Fruit fly (Drosophila melanogaster) whole organism, embryonic: ENCODE measurements around the gene CG15034.

Experiments used
- B-H2 ChIP-seq: fragments of 200-800 bp; sonication (Bioruptor generic); optimal IDR thresholded peaks from 2 replicates; lab custom pipeline; 2018; ENCODE audit warnings: missing biosample characterization, mild to moderate bottlenecking, missing genetic modification characterization
- CG12104 ChIP-seq: fragments of 200-800 bp; sonication (Bioruptor generic); optimal IDR thresholded peaks from 3 replicates; lab custom pipeline; 2016; ENCODE audit warnings: missing biosample characterization, missing genetic modification characterization
- CG12299 ChIP-seq: fragments of 200-800 bp; sonication (Bioruptor generic); optimal IDR thresholded peaks from 2 replicates; lab custom pipeline; 2018; ENCODE audit warnings: missing biosample characterization, mild to moderate bottlenecking, missing genetic modification characterization
- CG1233 ChIP-seq: fragments of 200-800 bp; sonication (Bioruptor generic); optimal IDR thresholded peaks from 4 replicates; lab custom pipeline; 2018; ENCODE audit warnings: missing biosample characterization, mild to moderate bottlenecking, missing genetic modification characterization
- CG14710 ChIP-seq: fragments of 200-800 bp; sonication (Bioruptor generic); optimal IDR thresholded peaks from 3 replicates; lab custom pipeline; 2019; ENCODE audit warnings: missing biosample characterization, mild to moderate bottlenecking, missing genetic modification characterization, moderate library complexity
- CG16813 ChIP-seq: fragments of 200-800 bp; sonication (Bioruptor generic); IDR thresholded peaks from 3 replicates; pipeline ENCODE4 v1.3.6; 2022; ENCODE audit warnings: missing biosample characterization, missing genetic modification characterization; ENCODE audit not compliant: partially characterized antibody
- CG18764 ChIP-seq: fragments of 200-800 bp; sonication (Bioruptor generic); optimal IDR thresholded peaks from 3 replicates; lab custom pipeline; 2016; ENCODE audit warnings: missing biosample characterization, missing genetic modification characterization
- CG3163 ChIP-seq: fragments of 200-800 bp; sonication (Bioruptor generic); optimal IDR thresholded peaks from 3 replicates; lab custom pipeline; 2016; ENCODE audit warnings: missing biosample characterization, missing genetic modification characterization
- CG34376 ChIP-seq: fragments of 200-800 bp; sonication (Bioruptor generic); optimal IDR thresholded peaks from 2 replicates; lab custom pipeline; 2018; ENCODE audit warnings: missing biosample characterization, mild to moderate bottlenecking, missing genetic modification characterization
- CG5953 ChIP-seq: fragments of 200-800 bp; sonication (Bioruptor generic); IDR thresholded peaks from 2 replicates; pipeline ENCODE4 v1.3.6; 2022; ENCODE audit warnings: missing biosample characterization, missing genetic modification characterization
- CG7786 ChIP-seq: fragments of 200-800 bp; sonication (Bioruptor generic); optimal IDR thresholded peaks from 2 replicates; lab custom pipeline; 2016; ENCODE audit warnings: missing biosample characterization, missing genetic modification characterization
- CG9215 ChIP-seq: fragments of 200-800 bp; sonication (Bioruptor generic); IDR thresholded peaks from 2 replicates; pipeline ENCODE4 v1.3.6; 2022; ENCODE audit warnings: missing biosample characterization, missing genetic modification characterization
- CG9817 ChIP-seq: fragments of 200-800 bp; sonication (Bioruptor generic); optimal IDR thresholded peaks from 2 replicates; lab custom pipeline; 2018; ENCODE audit warnings: missing biosample characterization, mild to moderate bottlenecking, missing genetic modification characterization, moderate library complexity
- CTCF ChIP-seq: fragments of 200-800 bp; sonication (Bioruptor generic); optimal IDR thresholded peaks from 2 replicates; lab custom pipeline; 2017; ENCODE audit warnings: missing biosample characterization, mild to moderate bottlenecking, missing genetic modification characterization, moderate library complexity
- Doc2 ChIP-seq: fragments of 200-800 bp; sonication (Bioruptor generic); IDR thresholded peaks from 2 replicates; pipeline ENCODE4 v1.3.6; 2022; ENCODE audit warnings: missing biosample characterization, missing genetic modification characterization
- Hey ChIP-seq: fragments of 200-800 bp; sonication (Bioruptor generic); optimal IDR thresholded peaks from 3 replicates; lab custom pipeline; 2018; ENCODE audit warnings: missing biosample characterization, mild to moderate bottlenecking, missing genetic modification characterization
- Hmx ChIP-seq: fragments of 200-800 bp; sonication (Bioruptor generic); optimal IDR thresholded peaks from 2 replicates; lab custom pipeline; 2016; ENCODE audit warnings: missing biosample characterization, missing genetic modification characterization
- MESR4 ChIP-seq: fragments of 200-800 bp; sonication (Bioruptor generic); optimal IDR thresholded peaks from 2 replicates; lab custom pipeline; 2018; ENCODE audit warnings: missing biosample characterization, mild to moderate bottlenecking, missing genetic modification characterization, moderate library complexity
- Med ChIP-seq: fragments of 200-800 bp; sonication (Bioruptor generic); peaks from one replicate; lab custom pipeline; 2016; ENCODE audit warnings: missing biosample characterization, missing genetic modification characterization, mild to moderate bottlenecking, inconsistent platforms, moderate library complexity
- Mes4 ChIP-seq: fragments of 200-800 bp; sonication (Bioruptor generic); optimal IDR thresholded peaks from 2 replicates; lab custom pipeline; 2016; ENCODE audit warnings: missing biosample characterization, missing genetic modification characterization
- NfI ChIP-seq: fragments of 200-800 bp; sonication (Bioruptor generic); optimal IDR thresholded peaks from 3 replicates; lab custom pipeline; 2018; ENCODE audit warnings: missing biosample characterization, mild to moderate bottlenecking, missing genetic modification characterization, moderate library complexity
- Opbp ChIP-seq: fragments of 200-800 bp; sonication (Bioruptor generic); IDR thresholded peaks from 3 replicates; pipeline ENCODE4 v1.3.6; 2022; ENCODE audit warnings: missing biosample characterization, missing genetic modification characterization; ENCODE audit not compliant: partially characterized antibody
- Poxn ChIP-seq: fragments of 200-800 bp; sonication (Bioruptor generic); IDR thresholded peaks from 2 replicates; pipeline ENCODE4 v1.3.6; 2022; ENCODE audit warnings: missing biosample characterization, missing genetic modification characterization
- abd-A ChIP-seq: fragments of 200-800 bp; sonication (Bioruptor generic); optimal IDR thresholded peaks from 3 replicates; lab custom pipeline; 2019; ENCODE audit warnings: missing biosample characterization, mild to moderate bottlenecking, missing genetic modification characterization, moderate library complexity
- ac ChIP-seq: fragments of 200-800 bp; sonication (Bioruptor generic); optimal IDR thresholded peaks from 3 replicates; lab custom pipeline; 2017; ENCODE audit warnings: missing biosample characterization, mild to moderate bottlenecking, missing genetic modification characterization
- aop ChIP-seq: fragments of 200-800 bp; sonication (Bioruptor generic); IDR thresholded peaks from 2 replicates; pipeline ENCODE4 v1.3.6; 2022; ENCODE audit warnings: missing biosample characterization, missing genetic modification characterization
- ara ChIP-seq: fragments of 200-800 bp; sonication (Bioruptor generic); IDR thresholded peaks from 2 replicates; pipeline ENCODE4 v1.3.6; 2022; ENCODE audit warnings: missing biosample characterization, missing genetic modification characterization
- br ChIP-seq: fragments of >200 bp; optimal IDR thresholded peaks from 2 replicates; lab custom pipeline; 2017
- bsh ChIP-seq, 2 experiments: fragments of 200-800 bp; sonication (Bioruptor generic); optimal IDR thresholded peaks; 2 replicates each; lab custom pipeline; 2017 to 2018; ENCODE audit warnings: mild to moderate bottlenecking in 2 of 2, missing biosample characterization in 2 of 2, missing genetic modification characterization in 2 of 2, moderate library complexity in 1 of 2
- cad ChIP-seq: fragments of >200 bp; optimal IDR thresholded peaks from 2 replicates; lab custom pipeline; 2017; ENCODE audit warnings: missing biosample characterization, missing genetic modification characterization
- cg ChIP-seq: fragments of 200-800 bp; sonication (Bioruptor generic); optimal IDR thresholded peaks from 3 replicates; lab custom pipeline; 2019; ENCODE audit warnings: missing biosample characterization, mild to moderate bottlenecking, missing genetic modification characterization, moderate library complexity
- dan ChIP-seq: fragments of 200-800 bp; sonication (Bioruptor generic); IDR thresholded peaks from 2 replicates; pipeline ENCODE4 v1.3.6; 2022; ENCODE audit warnings: missing biosample characterization, missing genetic modification characterization
- dimm ChIP-seq: fragments of 200-800 bp; sonication (Bioruptor generic); IDR thresholded peaks from 2 replicates; pipeline ENCODE4 v1.3.6; 2022; ENCODE audit warnings: missing biosample characterization, missing genetic modification characterization
- disco-r ChIP-seq: fragments of 200-800 bp; sonication (Bioruptor generic); optimal IDR thresholded peaks from 2 replicates; lab custom pipeline; 2016; ENCODE audit warnings: missing biosample characterization, missing genetic modification characterization
- dmrt11E ChIP-seq: fragments of 200-800 bp; sonication (Bioruptor generic); optimal IDR thresholded peaks from 3 replicates; lab custom pipeline; 2018; ENCODE audit warnings: missing biosample characterization, mild to moderate bottlenecking, missing genetic modification characterization, moderate library complexity
- fd64A ChIP-seq: fragments of 200-800 bp; sonication (Bioruptor generic); optimal IDR thresholded peaks from 3 replicates; lab custom pipeline; 2018; ENCODE audit warnings: missing biosample characterization, mild to moderate bottlenecking, missing genetic modification characterization
- gsb ChIP-seq: fragments of 200-800 bp; sonication (Bioruptor generic); IDR thresholded peaks from 2 replicates; pipeline ENCODE4 v1.3.6; 2022; ENCODE audit warnings: missing biosample characterization, missing genetic modification characterization
- kah ChIP-seq: fragments of 200-800 bp; sonication (Bioruptor generic); optimal IDR thresholded peaks from 2 replicates; lab custom pipeline; 2018; ENCODE audit warnings: missing biosample characterization, mild to moderate bottlenecking, missing genetic modification characterization
- kni ChIP-seq: fragments of 200-800 bp; sonication (Bioruptor generic); optimal IDR thresholded peaks from 3 replicates; lab custom pipeline; 2017; ENCODE audit warnings: mild to moderate bottlenecking, missing biosample characterization, missing genetic modification reagents, missing genetic modification characterization
- lbe ChIP-seq: fragments of 200-800 bp; sonication (Bioruptor generic); optimal IDR thresholded peaks from 2 replicates; lab custom pipeline; 2016; ENCODE audit warnings: missing biosample characterization, mild to moderate bottlenecking, missing genetic modification characterization
- nmo ChIP-seq: fragments of 200-800 bp; sonication (Bioruptor generic); optimal IDR thresholded peaks from 2 replicates; lab custom pipeline; 2018; ENCODE audit warnings: missing biosample characterization, mild to moderate bottlenecking, missing genetic modification characterization, moderate library complexity
- nom ChIP-seq: fragments of 200-800 bp; sonication (Bioruptor generic); optimal IDR thresholded peaks from 2 replicates; lab custom pipeline; 2017; ENCODE audit warnings: missing biosample characterization, missing genetic modification characterization, mild to moderate bottlenecking, moderate library complexity, missing genetic modification reagents
- org-1 ChIP-seq: fragments of 200-800 bp; sonication (Bioruptor generic); optimal IDR thresholded peaks from 2 replicates; lab custom pipeline; 2017; ENCODE audit warnings: missing biosample characterization, missing genetic modification characterization
- pros ChIP-seq: fragments of 200-800 bp; sonication (Bioruptor generic); optimal IDR thresholded peaks from 3 replicates; lab custom pipeline; 2019; ENCODE audit warnings: missing biosample characterization, mild to moderate bottlenecking, missing genetic modification characterization, moderate library complexity
- sc ChIP-seq, 3 experiments: fragments of >200 bp in 2 of 3; fragments of 200-800 bp in 1 of 3; sonication (Bioruptor generic) in 1 of 3; optimal IDR thresholded peaks; 2 replicates in 2 of 3; 3 replicates in 1 of 3; lab custom pipeline; 2017; ENCODE audit warnings: mild to moderate bottlenecking in 1 of 3, missing biosample characterization in 1 of 3, missing genetic modification characterization in 1 of 3, missing genetic modification reagents in 1 of 3
- sd ChIP-seq: fragments of 200-800 bp; sonication (Bioruptor generic); optimal IDR thresholded peaks from 3 replicates; lab custom pipeline; 2018; ENCODE audit warnings: missing biosample characterization, mild to moderate bottlenecking, missing genetic modification characterization, moderate library complexity
- sima ChIP-seq: fragments of 200-800 bp; sonication (Bioruptor generic); optimal IDR thresholded peaks from 2 replicates; lab custom pipeline; 2016; ENCODE audit warnings: missing biosample characterization, missing genetic modification characterization
- sob ChIP-seq: fragments of 200-800 bp; sonication (Bioruptor generic); IDR thresholded peaks from 2 replicates; pipeline ENCODE4 v1.3.6; 2022; ENCODE audit warnings: missing biosample characterization, missing genetic modification characterization
- tgo ChIP-seq: fragments of 200-800 bp; sonication (Bioruptor generic); IDR thresholded peaks from 3 replicates; pipeline ENCODE4 v1.3.6; 2022; ENCODE audit warnings: missing biosample characterization, missing genetic modification characterization
- vvl ChIP-seq: fragments of 200-800 bp; sonication (Bioruptor generic); IDR thresholded peaks from 2 replicates; pipeline ENCODE4 v1.3.6; 2022; ENCODE audit warnings: missing biosample characterization, missing genetic modification characterization
- wdn ChIP-seq: fragments of 200-800 bp; sonication (Bioruptor generic); IDR thresholded peaks from 2 replicates; pipeline ENCODE4 v1.3.6; 2022; ENCODE audit warnings: missing biosample characterization, missing genetic modification characterization

The CG15034 gene

DNA sequence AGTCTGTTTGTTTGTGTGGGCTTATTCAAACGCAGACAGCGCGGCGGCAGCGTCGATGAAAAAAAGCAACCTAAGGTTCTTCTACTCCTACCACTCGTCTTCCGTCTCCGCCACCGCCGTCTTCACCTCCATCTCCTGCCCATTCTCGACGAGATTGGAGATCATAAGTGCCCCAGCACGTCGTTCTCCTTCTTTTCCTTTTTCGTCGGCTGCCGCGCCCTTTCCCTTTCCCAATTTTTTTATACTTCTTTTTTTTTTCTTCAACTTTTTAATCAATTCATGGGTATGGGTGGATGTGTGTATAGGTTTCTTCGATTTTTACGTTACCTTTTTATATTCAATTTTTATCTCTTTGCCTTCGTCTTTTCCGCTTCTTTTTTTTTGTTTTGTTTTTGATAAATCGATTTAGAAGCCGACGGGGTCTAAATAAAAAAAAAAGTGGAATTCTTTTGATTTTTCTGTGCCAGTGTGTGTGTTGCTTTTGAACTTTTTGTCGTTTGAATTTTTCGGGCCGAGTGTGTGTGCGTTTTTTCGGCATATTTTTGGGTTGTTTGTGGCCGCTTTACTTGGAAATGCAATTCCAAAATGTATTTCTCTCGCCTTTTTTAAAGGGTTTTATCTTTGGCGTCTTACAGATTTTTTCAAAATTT lies 42.4 kb downstream of the CG15034 start (continued):
- TF ChIP-seq Poxn (GFP tag; lab: Robert Waterston, UW) (no peak), CG7786 (GFP tag; lab: Kevin White, UChicago) (no peak), bsh (GFP tag; optimal IDR thresholded peaks at IDR 0.05; lab: Kevin White, UChicago) (peak in 1 of 2 experiments; percentile 58), CG12299 (no peak), ac (GFP tag; lab: Kevin White, UChicago) (no peak), br (no peak), Opbp (0 out of 3 replicates have a peak, but pooled peaks have one; percentile 20), nom (GFP tag; lab: Kevin White, UChicago) (peak; percentile 68), sd (tag; lab: Kevin White, UChicago) (peak; percentile 72), vvl (GFP tag; lab: Robert Waterston, UW) (peak; percentile 28; the same call in 1 of the 2 replicates), CG14710 (tag; lab: Kevin White, UChicago) (no peak), tgo (GFP tag; lab: Robert Waterston, UW) (no peak), CG18764 (GFP tag; lab: Kevin White, UChicago) (no peak), pros (GFP tag; lab: Kevin White, UChicago) (peak; percentile 96), gsb (GFP tag; lab: Robert Waterston, UW) (no peak), kni (GFP tag; lab: Kevin White, UChicago) (peak; percentile 87), sima (no peak), cg (GFP tag; lab: Kevin White, UChicago) (peak; percentile 51), lbe (GFP tag; lab: Kevin White, UChicago) (peak; percentile 26), aop (GFP tag; lab: Robert Waterston, UW) (no peak), kah (GFP tag; lab: Kevin White, UChicago) (no peak), CG3163 (no peak), CG5953 (GFP tag; lab: Robert Waterston, UW) (no peak), Mes4 (GFP tag; lab: Kevin White, UChicago) (no peak), CG16813 (GFP tag; lab: Robert Waterston, UW) (no peak), nmo (GFP tag; lab: Kevin White, UChicago) (no peak), sob (GFP tag; lab: Robert Waterston, UW) (no peak), dmrt11E (tag; lab: Kevin White, UChicago) (peak; percentile 19), CG12104 (GFP tag; lab: Kevin White, UChicago) (no peak), cad (no peak), CG34376 (GFP tag; lab: Kevin White, UChicago) (no peak), sc (optimal IDR thresholded peaks at IDR 0.05; lab: Kevin White, UChicago) (no peak), sc (GFP tag; optimal IDR thresholded peaks at IDR 0.05; lab: Kevin White, UChicago) (no peak), CG9817 (tag; lab: Kevin White, UChicago) (no peak), wdn (GFP tag; lab: Robert Waterston, UW) (no peak), NfI (GFP tag; lab: Kevin White, UChicago) (no peak), CG1233 (GFP tag; lab: Kevin White, UChicago) (no peak), CG9215 (GFP tag; lab: Robert Waterston, UW) (no peak), disco-r (GFP tag; lab: Kevin White, UChicago) (no peak), dimm (GFP tag; lab: Robert Waterston, UW) (no peak), MESR4 (GFP tag; lab: Kevin White, UChicago) (no peak), abd-A (tag; lab: Kevin White, UChicago) (peak; percentile 60), CTCF (GFP tag; lab: Kevin White, UChicago) (no peak), Med (peak; percentile 66), dan (GFP tag; lab: Robert Waterston, UW) (no peak), org-1 (GFP tag; lab: Kevin White, UChicago) (no peak), Hmx (GFP tag; lab: Kevin White, UChicago) (no peak), Hey (tag; lab: Kevin White, UChicago) (no peak), Doc2 (GFP tag; lab: Robert Waterston, UW) (no peak), ara (GFP tag; lab: Robert Waterston, UW) (no peak), fd64A (no peak), B-H2 (no peak)
